Worm (Caenorhabditis elegans): ENCODE data around the gene mec-14.

ce11 chrIII:7165276-7165675 lies 27.5 kb downstream of the mec-14 start:
- no peak for TF ChIP-seq lin-15B (tag; optimal IDR thresholded peaks at IDR 0.05)
- TF ChIP-seq unc-62 (GFP tag; optimal IDR thresholded peaks at IDR 0.05) = no peak
- TF ChIP-seq fkh-10 (GFP tag; optimal IDR thresholded peaks at IDR 0.05) = no peak
- TF ChIP-seq nhr-77 (tag; optimal IDR thresholded peaks at IDR 0.05) = no peak
- no peak for TF ChIP-seq mef-2 (tag; optimal IDR thresholded peaks at IDR 0.05)
- no peak for TF ChIP-seq pax-3 (tag; optimal IDR thresholded peaks at IDR 0.05)
